Fruit fly (Drosophila melanogaster) whole organism, embryonic: ENCODE results near the gene Col4a1.

Source experiments
- ATbp ChIP-seq: fragments of 200-800 bp; sonication (Bioruptor generic); optimal IDR thresholded peaks from 2 replicates; lab custom pipeline; 2017; ENCODE audit warnings: missing biosample characterization, mild to moderate bottlenecking, missing genetic modification characterization, missing genetic modification reagents
- CG10543 ChIP-seq: fragments of 200-800 bp; sonication (Bioruptor generic); optimal IDR thresholded peaks from 3 replicates; lab custom pipeline; 2017; ENCODE audit warnings: missing biosample characterization, mild to moderate bottlenecking, missing genetic modification characterization, moderate library complexity
- CG11398 ChIP-seq: fragments of 200-800 bp; sonication (Bioruptor generic); optimal IDR thresholded peaks from 2 replicates; lab custom pipeline; 2016; ENCODE audit warnings: missing biosample characterization, missing genetic modification characterization
- CG12104 ChIP-seq: fragments of 200-800 bp; sonication (Bioruptor generic); optimal IDR thresholded peaks from 3 replicates; lab custom pipeline; 2016; ENCODE audit warnings: missing biosample characterization, missing genetic modification characterization
- CG13624 ChIP-seq: fragments of 200-800 bp; sonication (Bioruptor generic); optimal IDR thresholded peaks from 2 replicates; lab custom pipeline; 2016; ENCODE audit warnings: missing biosample characterization, missing genetic modification characterization
- CG1832 ChIP-seq: fragments of 200-800 bp; sonication (Bioruptor generic); optimal IDR thresholded peaks from 2 replicates; lab custom pipeline; 2017; ENCODE audit warnings: missing biosample characterization, mild to moderate bottlenecking, missing genetic modification characterization, inconsistent platforms
- CG18599 ChIP-seq: fragments of 200-800 bp; sonication (Bioruptor generic); optimal IDR thresholded peaks from 3 replicates; lab custom pipeline; 2017; ENCODE audit warnings: missing biosample characterization, missing genetic modification characterization, mild to moderate bottlenecking, moderate library complexity, missing genetic modification reagents
- CG18764 ChIP-seq: fragments of 200-800 bp; sonication (Bioruptor generic); optimal IDR thresholded peaks from 3 replicates; lab custom pipeline; 2016; ENCODE audit warnings: missing biosample characterization, missing genetic modification characterization
- CG2120 ChIP-seq: fragments of 200-800 bp; sonication (Bioruptor generic); optimal IDR thresholded peaks from 3 replicates; lab custom pipeline; 2016; ENCODE audit warnings: missing biosample characterization, missing genetic modification characterization
- CG2875 ChIP-seq: fragments of 200-800 bp; sonication (Bioruptor generic); optimal IDR thresholded peaks from 2 replicates; lab custom pipeline; 2017; ENCODE audit warnings: missing biosample characterization, mild to moderate bottlenecking, missing genetic modification characterization, missing genetic modification reagents
- CG31441 ChIP-seq: fragments of 200-800 bp; sonication (Bioruptor generic); IDR thresholded peaks from 2 replicates; pipeline ENCODE4 v1.3.6; 2022; ENCODE audit warnings: missing biosample characterization, missing genetic modification characterization
- CG34224 ChIP-seq: fragments of 200-800 bp; sonication (Bioruptor generic); IDR thresholded peaks from 3 replicates; pipeline ENCODE4 v1.3.6; 2022; ENCODE audit warnings: missing biosample characterization, missing genetic modification characterization; ENCODE audit not compliant: partially characterized antibody
- CG6683 ChIP-seq: fragments of 200-800 bp; sonication (Bioruptor generic); optimal IDR thresholded peaks from 2 replicates; lab custom pipeline; 2017; ENCODE audit warnings: missing biosample characterization, mild to moderate bottlenecking, missing genetic modification characterization, missing genetic modification reagents
- CG6854 ChIP-seq: fragments of 200-800 bp; sonication (Bioruptor generic); optimal IDR thresholded peaks from 3 replicates; lab custom pipeline; 2017; ENCODE audit warnings: missing biosample characterization, mild to moderate bottlenecking, missing genetic modification characterization
- CG8765 ChIP-seq: fragments of 200-800 bp; sonication (Bioruptor generic); IDR thresholded peaks from 2 replicates; pipeline ENCODE4 v1.3.6; 2022; ENCODE audit warnings: missing biosample characterization, missing genetic modification characterization
- CG9727 ChIP-seq: fragments of 200-800 bp; sonication (Bioruptor generic); optimal IDR thresholded peaks from 3 replicates; lab custom pipeline; 2017; ENCODE audit warnings: missing biosample characterization, mild to moderate bottlenecking, missing genetic modification characterization
- Chrac-16 ChIP-seq: fragments of 200-800 bp; sonication (Bioruptor generic); optimal IDR thresholded peaks from 3 replicates; lab custom pipeline; 2016; ENCODE audit warnings: missing biosample characterization, missing genetic modification characterization
- D19B ChIP-seq: fragments of 200-800 bp; sonication (Bioruptor generic); optimal IDR thresholded peaks from 2 replicates; lab custom pipeline; 2017; ENCODE audit warnings: missing biosample characterization, mild to moderate bottlenecking, missing genetic modification characterization
- Doc2 ChIP-seq: fragments of 200-800 bp; sonication (Bioruptor generic); IDR thresholded peaks from 2 replicates; pipeline ENCODE4 v1.3.6; 2022; ENCODE audit warnings: missing biosample characterization, missing genetic modification characterization
- Dref ChIP-seq: fragments of 200-800 bp; sonication (Bioruptor generic); IDR thresholded peaks from 2 replicates; pipeline ENCODE4 v1.3.6; 2022; ENCODE audit warnings: missing biosample characterization, missing genetic modification characterization
- ERR ChIP-seq: fragments of 200-800 bp; sonication (Bioruptor generic); optimal IDR thresholded peaks from 2 replicates; lab custom pipeline; 2016; ENCODE audit warnings: missing biosample characterization, missing genetic modification characterization
- Elba2 ChIP-seq: fragments of 200-800 bp; sonication (Bioruptor generic); optimal IDR thresholded peaks from 3 replicates; lab custom pipeline; 2016; ENCODE audit warnings: missing biosample characterization, missing genetic modification characterization
- Gsc ChIP-seq: fragments of 200-800 bp; sonication (Bioruptor generic); IDR thresholded peaks from 2 replicates; pipeline ENCODE4 v1.3.6; 2022; ENCODE audit warnings: missing biosample characterization, missing genetic modification characterization
- HLH54F ChIP-seq: fragments of 200-800 bp; sonication (Bioruptor generic); optimal IDR thresholded peaks from 3 replicates; lab custom pipeline; 2016; ENCODE audit warnings: missing biosample characterization, missing genetic modification characterization
- Hey ChIP-seq: fragments of 200-800 bp; sonication (Bioruptor generic); optimal IDR thresholded peaks from 3 replicates; lab custom pipeline; 2018; ENCODE audit warnings: missing biosample characterization, mild to moderate bottlenecking, missing genetic modification characterization
- Hr3 ChIP-seq: fragments of 200-800 bp; sonication (Bioruptor generic); optimal IDR thresholded peaks from 3 replicates; lab custom pipeline; 2016; ENCODE audit warnings: missing biosample characterization, missing genetic modification characterization
- Hr51 ChIP-seq, 2 experiments: fragments of 200-800 bp; sonication (Bioruptor generic); optimal IDR thresholded peaks; 2 replicates in 1 of 2; 3 replicates in 1 of 2; lab custom pipeline; 2016 to 2018; ENCODE audit warnings: missing biosample characterization in 2 of 2, missing genetic modification characterization in 2 of 2, mild to moderate bottlenecking in 1 of 2, moderate library complexity in 1 of 2
- Hsf ChIP-seq: fragments of 200-800 bp; sonication (Bioruptor generic); optimal IDR thresholded peaks from 3 replicates; lab custom pipeline; 2016; ENCODE audit warnings: missing biosample characterization, missing genetic modification characterization
- NK7.1 ChIP-seq: fragments of 200-800 bp; sonication (Bioruptor generic); optimal IDR thresholded peaks from 3 replicates; lab custom pipeline; 2016; ENCODE audit warnings: missing biosample characterization, missing genetic modification characterization
- Optix ChIP-seq: fragments of 200-800 bp; sonication (Bioruptor generic); IDR thresholded peaks from 3 replicates; pipeline ENCODE4 v1.3.6; 2022; ENCODE audit warnings: missing biosample characterization, missing genetic modification characterization
- Taf1 ChIP-seq: fragments of 200-800 bp; sonication (Bioruptor generic); IDR thresholded peaks from 2 replicates; pipeline ENCODE4 v1.3.6; 2022; ENCODE audit warnings: missing biosample characterization, missing genetic modification characterization
- Tbp ChIP-seq: fragments of >200 bp; optimal IDR thresholded peaks from 2 replicates; lab custom pipeline; 2018; ENCODE audit warnings: missing biosample characterization, missing genetic modification characterization
- ab ChIP-seq: fragments of 200-800 bp; sonication (Bioruptor generic); optimal IDR thresholded peaks from 2 replicates; lab custom pipeline; 2016; ENCODE audit warnings: missing biosample characterization, missing genetic modification characterization
- bsh ChIP-seq, 2 experiments: fragments of 200-800 bp; sonication (Bioruptor generic); optimal IDR thresholded peaks; 2 replicates each; lab custom pipeline; 2017 to 2018; ENCODE audit warnings: mild to moderate bottlenecking in 2 of 2, missing biosample characterization in 2 of 2, missing genetic modification characterization in 2 of 2, moderate library complexity in 1 of 2
- cato ChIP-seq: fragments of 200-800 bp; sonication (Bioruptor generic); optimal IDR thresholded peaks from 2 replicates; lab custom pipeline; 2016; ENCODE audit warnings: missing biosample characterization, missing genetic modification characterization, borderline replicate concordance
- ci ChIP-seq: fragments of 200-800 bp; sonication (Bioruptor generic); IDR thresholded peaks from 3 replicates; pipeline ENCODE4 v1.3.6; 2022; ENCODE audit warnings: missing biosample characterization, missing genetic modification characterization
- crol ChIP-seq: fragments of 200-800 bp; sonication (Bioruptor generic); IDR thresholded peaks from 2 replicates; pipeline ENCODE4 v1.3.6; 2022; ENCODE audit warnings: missing biosample characterization, missing genetic modification characterization
- dan ChIP-seq: fragments of 200-800 bp; sonication (Bioruptor generic); IDR thresholded peaks from 2 replicates; pipeline ENCODE4 v1.3.6; 2022; ENCODE audit warnings: missing biosample characterization, missing genetic modification characterization
- disco-r ChIP-seq: fragments of 200-800 bp; sonication (Bioruptor generic); optimal IDR thresholded peaks from 2 replicates; lab custom pipeline; 2016; ENCODE audit warnings: missing biosample characterization, missing genetic modification characterization
- eyg ChIP-seq: fragments of 200-800 bp; sonication (Bioruptor generic); optimal IDR thresholded peaks from 3 replicates; lab custom pipeline; 2016; ENCODE audit warnings: missing biosample characterization, missing genetic modification characterization
- fd102C ChIP-seq: fragments of 200-800 bp; sonication (Bioruptor generic); optimal IDR thresholded peaks from 2 replicates; lab custom pipeline; 2018; ENCODE audit warnings: missing biosample characterization, mild to moderate bottlenecking, missing genetic modification characterization, moderate library complexity
- fd3F ChIP-seq: fragments of 200-800 bp; sonication (Bioruptor generic); optimal IDR thresholded peaks from 2 replicates; lab custom pipeline; 2018; ENCODE audit warnings: missing biosample characterization, mild to moderate bottlenecking, missing genetic modification characterization, moderate library complexity
- ftz-f1 ChIP-seq: fragments of 200-800 bp; sonication (Bioruptor generic); optimal IDR thresholded peaks from 2 replicates; lab custom pipeline; 2016; ENCODE audit warnings: missing biosample characterization, missing genetic modification characterization
- ken ChIP-seq: fragments of 200-800 bp; sonication (Bioruptor generic); IDR thresholded peaks from 3 replicates; pipeline ENCODE4 v1.3.6; 2022; ENCODE audit warnings: missing biosample characterization, missing genetic modification characterization
- klu ChIP-seq: fragments of 200-800 bp; sonication (Bioruptor generic); IDR thresholded peaks from 2 replicates; pipeline ENCODE4 v1.3.6; 2022; ENCODE audit warnings: missing biosample characterization, missing genetic modification characterization
- mam ChIP-seq: fragments of 200-800 bp; sonication (Bioruptor generic); optimal IDR thresholded peaks from 3 replicates; lab custom pipeline; 2016; ENCODE audit warnings: missing biosample characterization, missing genetic modification characterization
- peb ChIP-seq: fragments of 200-800 bp; sonication (Bioruptor generic); IDR thresholded peaks from 2 replicates; pipeline ENCODE4 v1.3.6; 2022; ENCODE audit warnings: missing biosample characterization, missing genetic modification characterization
- schlank ChIP-seq: fragments of 200-800 bp; sonication (Bioruptor generic); optimal IDR thresholded peaks from 2 replicates; lab custom pipeline; 2018; ENCODE audit warnings: missing biosample characterization, mild to moderate bottlenecking, missing genetic modification characterization
- tap ChIP-seq: fragments of 200-800 bp; optimal IDR thresholded peaks from 3 replicates; lab custom pipeline; 2019; ENCODE audit warnings: missing biosample characterization, mild to moderate bottlenecking, missing genetic modification characterization, moderate library complexity
- trh ChIP-seq: fragments of 200-800 bp; sonication (Bioruptor generic); optimal IDR thresholded peaks from 2 replicates; lab custom pipeline; 2016; ENCODE audit warnings: missing biosample characterization, missing genetic modification characterization
- twi ChIP-seq: fragments of 200-800 bp; optimal IDR thresholded peaks from 2 replicates; lab custom pipeline; 2019; ENCODE audit warnings: missing biosample characterization, mild to moderate bottlenecking, missing genetic modification characterization, moderate library complexity

Gene Col4a1

DNA sequence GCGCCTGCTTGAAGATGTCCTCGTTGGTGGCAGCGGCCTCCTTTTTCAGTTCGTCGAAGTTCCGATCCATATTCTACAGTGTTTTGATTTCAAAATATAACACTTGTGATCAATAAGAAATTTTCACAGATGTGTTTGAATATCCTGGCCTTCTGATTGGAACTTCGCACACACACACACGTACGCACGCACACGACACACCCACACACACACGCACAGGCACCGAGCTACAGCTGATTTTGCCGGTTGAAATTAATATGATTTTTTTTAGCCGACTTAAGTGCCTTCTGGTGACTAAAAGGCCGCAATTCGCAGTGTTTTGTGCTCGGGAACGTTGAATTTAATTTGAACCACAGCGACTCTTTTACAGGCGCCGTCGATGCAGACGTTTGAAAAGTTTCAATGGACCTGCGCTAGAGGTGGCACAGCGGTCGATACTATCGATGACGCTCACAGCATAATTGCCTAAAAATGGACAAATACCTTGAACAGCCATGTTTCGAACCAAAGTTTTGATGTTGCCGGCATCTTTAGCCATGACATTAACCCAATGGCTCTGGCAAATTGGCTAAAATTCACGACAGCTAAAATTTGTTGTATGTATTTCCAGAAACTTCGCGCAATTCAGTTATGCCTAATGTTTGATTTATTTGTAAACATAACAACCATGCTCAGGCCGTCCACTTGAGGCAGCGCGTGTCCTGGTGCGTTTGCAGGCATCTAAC lies 19.9 kb upstream of the Col4a1 start, which contains the start of gene Rtnl1 (continued):
- TF ChIP-seq ERR (GFP tag; lab: Kevin White, UChicago) (peak; percentile 44), schlank (tag; lab: Kevin White, UChicago) (no peak), CG6683 (GFP tag; lab: Kevin White, UChicago) (no peak), CG2875 (GFP tag; lab: Kevin White, UChicago) (no peak), Doc2 (no peak), CG18764 (GFP tag; lab: Kevin White, UChicago) (no peak), twi (tag; lab: Kevin White, UChicago) (no peak), CG12104 (GFP tag; lab: Kevin White, UChicago) (no peak), crol (GFP tag; lab: Robert Waterston, UW) (no peak), mam (GFP tag; lab: Kevin White, UChicago) (peak; percentile 32), Chrac-16 (GFP tag; lab: Kevin White, UChicago) (no peak), ken (no peak), CG9727 (GFP tag; lab: Kevin White, UChicago) (peak; percentile 25), peb (GFP tag; lab: Robert Waterston, UW) (no peak), Optix (GFP tag; lab: Robert Waterston, UW) (no peak), cato (no peak), HLH54F (no peak), CG2120 (GFP tag; lab: Kevin White, UChicago) (peak; percentile 47), D19B (GFP tag; lab: Kevin White, UChicago) (no peak), CG11398 (GFP tag; lab: Kevin White, UChicago) (no peak), Hsf (peak; percentile 31), Dref (GFP tag; lab: Robert Waterston, UW) (peak; percentile 69), tap (tag; lab: Kevin White, UChicago) (no peak), Hr51 (GFP tag; optimal IDR thresholded peaks at IDR 0.05; lab: Kevin White, UChicago) (peak; percentile 3 to 15), CG31441 (GFP tag; lab: Robert Waterston, UW) (no peak), Hr3 (GFP tag; lab: Kevin White, UChicago) (no peak), CG6854 (no peak), CG18599 (GFP tag; lab: Kevin White, UChicago) (peak; percentile 30), CG8765 (GFP tag; lab: Robert Waterston, UW) (no peak; the same call in 1 of the 2 replicates), ab (GFP tag; lab: Kevin White, UChicago) (no peak), ci (GFP tag; lab: Robert Waterston, UW) (peak; percentile 57; the same call in 2 of the 3 replicates), Elba2 (GFP tag; lab: Kevin White, UChicago) (peak; percentile 96), CG13624 (GFP tag; lab: Kevin White, UChicago) (peak; percentile 71), disco-r (GFP tag; lab: Kevin White, UChicago) (no peak), trh (no peak), bsh (GFP tag; optimal IDR thresholded peaks at IDR 0.05; lab: Kevin White, UChicago) (no peak), Taf1 (GFP tag; lab: Robert Waterston, UW) (no peak), CG1832 (GFP tag; lab: Kevin White, UChicago) (no peak), CG10543 (GFP tag; lab: Kevin White, UChicago) (peak; percentile 6), fd102C (GFP tag; lab: Kevin White, UChicago) (no peak), ftz-f1 (peak; percentile 96), Gsc (GFP tag; lab: Robert Waterston, UW) (no peak), dan (GFP tag; lab: Robert Waterston, UW) (no peak), Tbp (GFP tag; lab: Kevin White, UChicago) (peak; percentile 44), klu (GFP tag; lab: Robert Waterston, UW) (no peak), eyg (GFP tag; lab: Kevin White, UChicago) (no peak), NK7.1 (no peak), Hey (tag; lab: Kevin White, UChicago) (no peak), fd3F (GFP tag; lab: Kevin White, UChicago) (no peak), ATbp (GFP tag; lab: Kevin White, UChicago) (no peak), CG34224 (peak; percentile 90)
